Worm (Caenorhabditis elegans): ENCODE results near the gene rgef-1.
A peak's percentile ranks its signal among the peaks of the same experiment; 100 is the strongest.

- TF ChIP-seq elt-3 (tag; optimal IDR thresholded peaks at IDR 0.05) (peak in 1 of 6 experiments; percentile 4), jun-1 (tag; optimal IDR thresholded peaks at IDR 0.05) (no peak), mdl-1 (tag; optimal IDR thresholded peaks at IDR 0.05) (no peak), unc-130 (tag; optimal IDR thresholded peaks at IDR 0.05) (no peak)
Measured at ce11 chrV:9507742-9508141, 53.7 kb downstream of the rgef-1 start, which contains the start of gene acs-14.
